Worm (Caenorhabditis elegans): ENCODE results near the gene F59A6.12.
A peak's percentile ranks its signal among the peaks of the same experiment; 100 is the strongest.

Gene F59A6.12

ce11 chrII:4985961-4986503, 25.8 kb downstream of the F59A6.12 start:
- TF ChIP-seq lin-15B (tag; optimal IDR thresholded peaks at IDR 0.05) (no peak), hlh-30 (tag; optimal IDR thresholded peaks at IDR 0.05; ENCODE audit: insufficient read depth) (peak; percentile 63), unc-62 (GFP tag; optimal IDR thresholded peaks at IDR 0.05 in 1 of 2) (peak in 1 of 2 experiments; percentile 95), unc-62 (tag; optimal IDR thresholded peaks at IDR 0.05) (no peak), Y48G9A.11 (GFP tag; IDR thresholded peaks at IDR 0.05) (no peak), dmd-6 (GFP tag; IDR thresholded peaks at IDR 0.05) (peak; percentile 29; the same call in 1 of the 2 replicates)

ce11 chrII:4984151-4984550, 27.7 kb downstream of the F59A6.12 start:
- no peak for TF ChIP-seq daf-16 (GFP tag; optimal IDR thresholded peaks at IDR 0.05)
- peak; percentile 45 for TF ChIP-seq daf-16 (tag; optimal IDR thresholded peaks at IDR 0.05)
- peak; percentile 15 for TF ChIP-seq pqm-1 (tag; optimal IDR thresholded peaks at IDR 0.05)
- no peak for TF ChIP-seq madf-5 (GFP tag; IDR thresholded peaks at IDR 0.05)

- no peak for TF ChIP-seq Y5F2A.4 (GFP tag; optimal IDR thresholded peaks at IDR 0.05)
- no peak for TF ChIP-seq jun-1 (tag; optimal IDR thresholded peaks at IDR 0.05)
- peak; percentile 40 for TF ChIP-seq aha-1 (tag)
- TF ChIP-seq mxl-2 (GFP tag; conservative IDR thresholded peaks at IDR 0.05), result no peak
These were observed 30.0 kb downstream of the F59A6.12 start for ce11 chrII:4981682-4982404.

ce11 chrII:4975311-4975710, 36.6 kb downstream of the F59A6.12 start:
- TF ChIP-seq nhr-111 (GFP tag; optimal IDR thresholded peaks at IDR 0.05), result no peak
- no peak for TF ChIP-seq nhr-42 (GFP tag; IDR thresholded peaks at IDR 0.05)
- TF ChIP-seq attf-4 (tag; optimal IDR thresholded peaks at IDR 0.05), result no peak
- TF ChIP-seq madf-9 (GFP tag; conservative IDR thresholded peaks at IDR 0.05), result no peak
- TF ChIP-seq Y48G9A.11 (GFP tag; IDR thresholded peaks at IDR 0.05), result no peak
- no peak for TF ChIP-seq lin-15B (tag; optimal IDR thresholded peaks at IDR 0.05)
- TF ChIP-seq dpl-1 (GFP tag; optimal IDR thresholded peaks at IDR 0.05), result no peak
- TF ChIP-seq mxl-3 (GFP tag; optimal IDR thresholded peaks at IDR 0.05), result no peak

- peak; percentile 86 for TF ChIP-seq aha-1 (tag)
- TF ChIP-seq F37D6.2 (tag; optimal IDR thresholded peaks at IDR 0.05), result no peak
These were observed 37.4 kb downstream of the F59A6.12 start for ce11 chrII:4974448-4974951.

- no peak for TF ChIP-seq snpc-4 (tag; optimal IDR thresholded peaks at IDR 0.05)
- TF ChIP-seq pha-4 (GFP tag; IDR thresholded peaks at IDR 0.05), result no peak
- TF ChIP-seq pha-4 (tag; optimal IDR thresholded peaks at IDR 0.05), result no peak
- TF ChIP-seq mxl-3 (GFP tag; optimal IDR thresholded peaks at IDR 0.05), result no peak
- TF ChIP-seq ceh-28 (tag; optimal IDR thresholded peaks at IDR 0.05), result no peak
- TF ChIP-seq egl-27 (tag; optimal IDR thresholded peaks at IDR 0.05), result no peak
- no peak for TF ChIP-seq daf-8 (GFP tag; IDR thresholded peaks at IDR 0.05)
- no peak for TF ChIP-seq php-3 (GFP tag; IDR thresholded peaks at IDR 0.05)
These were observed 43.0 kb downstream of the F59A6.12 start, which contains the start of gene shc-2 for ce11 chrII:4968863-4969262. Gene shc-2 (plus strand): TSS chrII:4969163.

- TF ChIP-seq Y105C5A.15 (GFP tag; IDR thresholded peaks at IDR 0.05) (no peak), ZK546.5 (tag; optimal IDR thresholded peaks at IDR 0.05) (no peak), lin-13 (GFP tag; optimal IDR thresholded peaks at IDR 0.05) (no peak), fkh-10 (GFP tag; optimal IDR thresholded peaks at IDR 0.05) (no peak), dpl-1 (GFP tag; optimal IDR thresholded peaks at IDR 0.05) (no peak), pqm-1 (tag; optimal IDR thresholded peaks at IDR 0.05) (peak; percentile 68), F44E2.7 (GFP tag; IDR thresholded peaks at IDR 0.05) (no peak), zfp-3 (GFP tag; conservative IDR thresholded peaks at IDR 0.05) (no peak), php-3 (GFP tag; IDR thresholded peaks at IDR 0.05) (no peak), Y5F2A.4 (GFP tag; optimal IDR thresholded peaks at IDR 0.05) (no peak), hlh-11 (tag; optimal IDR thresholded peaks at IDR 0.05) (peak; percentile 20), zfp-2 (tag; optimal IDR thresholded peaks at IDR 0.05) (no peak), daf-12 (tag; optimal IDR thresholded peaks at IDR 0.05) (no peak)
These were observed 44.2 kb downstream of the F59A6.12 start for ce11 chrII:4967636-4968035.
